Fruit fly (Drosophila melanogaster) whole organism, embryonic: ENCODE measurements around the gene CG2247.
A peak's percentile ranks its signal among the peaks of the same experiment; 100 is the strongest.

ENCODE experiments used
- Atf3 ChIP-seq: fragments of 200-800 bp; sonication (Bioruptor generic); optimal IDR thresholded peaks from 3 replicates; lab custom pipeline; 2016; ENCODE audit warnings: missing biosample characterization, missing genetic modification characterization
- C15 ChIP-seq: fragments of 200-800 bp; sonication (Bioruptor generic); IDR thresholded peaks from 3 replicates; pipeline ENCODE4 v1.3.6; 2022; ENCODE audit warnings: missing biosample characterization, missing genetic modification characterization
- CG10654 ChIP-seq: fragments of 200-800 bp; sonication (Bioruptor generic); optimal IDR thresholded peaks from 2 replicates; lab custom pipeline; 2016; ENCODE audit warnings: missing biosample characterization, missing genetic modification characterization
- CG11093 ChIP-seq: fragments of 200-800 bp; sonication (Bioruptor generic); IDR thresholded peaks from 3 replicates; pipeline ENCODE4 v1.3.6; 2022; ENCODE audit warnings: missing biosample characterization, missing genetic modification characterization
- CG11247 ChIP-seq: fragments of 200-800 bp; sonication (Bioruptor generic); IDR thresholded peaks from 2 replicates; pipeline ENCODE4 v1.3.6; 2022; ENCODE audit warnings: missing biosample characterization, missing genetic modification characterization
- CG13296 ChIP-seq: fragments of 200-800 bp; sonication (Bioruptor generic); optimal IDR thresholded peaks from 3 replicates; lab custom pipeline; 2018; ENCODE audit warnings: missing biosample characterization, mild to moderate bottlenecking, missing genetic modification characterization
- CG14014 ChIP-seq: fragments of 200-800 bp; sonication (Bioruptor generic); IDR thresholded peaks from 2 replicates; pipeline ENCODE4 v1.3.6; 2022; ENCODE audit warnings: missing biosample characterization, missing genetic modification characterization
- CG16863 ChIP-seq: fragments of 200-800 bp; sonication (Bioruptor generic); optimal IDR thresholded peaks from 3 replicates; lab custom pipeline; 2016; ENCODE audit warnings: missing biosample characterization, missing genetic modification characterization
- CG17361 ChIP-seq: fragments of 200-800 bp; sonication (Bioruptor generic); IDR thresholded peaks from 3 replicates; pipeline ENCODE4 v1.3.6; 2022; ENCODE audit warnings: missing biosample characterization, missing genetic modification characterization
- CG2199 ChIP-seq: fragments of 200-800 bp; sonication (Bioruptor generic); IDR thresholded peaks from 3 replicates; pipeline ENCODE4 v1.3.6; 2022; ENCODE audit warnings: missing biosample characterization, missing genetic modification characterization
- CG2202 ChIP-seq: fragments of 200-800 bp; sonication (Bioruptor generic); optimal IDR thresholded peaks from 2 replicates; lab custom pipeline; 2018; ENCODE audit warnings: missing biosample characterization, mild to moderate bottlenecking, missing genetic modification characterization
- CG2712 ChIP-seq: fragments of 200-800 bp; optimal IDR thresholded peaks from 3 replicates; lab custom pipeline; 2019; ENCODE audit warnings: missing biosample characterization, mild to moderate bottlenecking, missing genetic modification characterization, moderate library complexity
- CG30403 ChIP-seq: fragments of 200-800 bp; sonication (Bioruptor generic); optimal IDR thresholded peaks from 3 replicates; lab custom pipeline; 2016; ENCODE audit warnings: missing biosample characterization, missing genetic modification characterization
- CG31388 ChIP-seq: fragments of 200-800 bp; sonication (Bioruptor generic); optimal IDR thresholded peaks from 2 replicates; lab custom pipeline; 2016; ENCODE audit warnings: missing biosample characterization, missing genetic modification characterization
- CG3163 ChIP-seq: fragments of 200-800 bp; sonication (Bioruptor generic); optimal IDR thresholded peaks from 3 replicates; lab custom pipeline; 2016; ENCODE audit warnings: missing biosample characterization, missing genetic modification characterization
- CG4282 ChIP-seq: fragments of 200-800 bp; sonication (Bioruptor generic); optimal IDR thresholded peaks from 2 replicates; lab custom pipeline; 2016; ENCODE audit warnings: missing biosample characterization, missing genetic modification characterization
- CG6175 ChIP-seq: fragments of 200-800 bp; sonication (Bioruptor generic); IDR thresholded peaks from 3 replicates; pipeline ENCODE4 v1.3.6; 2022; ENCODE audit warnings: missing biosample characterization, missing genetic modification characterization
- CG8290 ChIP-seq, 3 experiments: fragments of 200-800 bp; sonication (Bioruptor generic); optimal IDR thresholded peaks; 2 replicates each; lab custom pipeline; 2016 to 2019; ENCODE audit warnings: missing biosample characterization in 3 of 3, missing genetic modification characterization in 3 of 3, mild to moderate bottlenecking in 2 of 3, moderate library complexity in 1 of 3
- CG8944 ChIP-seq: fragments of 200-800 bp; sonication (Bioruptor generic); optimal IDR thresholded peaks from 3 replicates; lab custom pipeline; 2016; ENCODE audit warnings: missing biosample characterization, missing genetic modification characterization
- CG9609 ChIP-seq: fragments of 200-800 bp; sonication (Bioruptor generic); optimal IDR thresholded peaks from 3 replicates; lab custom pipeline; 2016; ENCODE audit warnings: missing biosample characterization, missing genetic modification characterization
- CHES-1-like ChIP-seq: fragments of 200-800 bp; sonication (Bioruptor generic); optimal IDR thresholded peaks from 2 replicates; lab custom pipeline; 2016; ENCODE audit warnings: missing biosample characterization, missing genetic modification characterization
- CTCF ChIP-seq: fragments of 200-800 bp; sonication (Bioruptor generic); optimal IDR thresholded peaks from 2 replicates; lab custom pipeline; 2017; ENCODE audit warnings: missing biosample characterization, mild to moderate bottlenecking, missing genetic modification characterization, moderate library complexity
- CrebB ChIP-seq: fragments of 200-800 bp; sonication (Bioruptor generic); optimal IDR thresholded peaks from 3 replicates; lab custom pipeline; 2018; ENCODE audit warnings: missing biosample characterization, mild to moderate bottlenecking, missing genetic modification characterization
- Fer1 ChIP-seq: fragments of 200-800 bp; sonication (Bioruptor generic); optimal IDR thresholded peaks from 2 replicates; lab custom pipeline; 2017; ENCODE audit warnings: missing biosample characterization, mild to moderate bottlenecking, missing genetic modification characterization
- Hmx ChIP-seq: fragments of 200-800 bp; sonication (Bioruptor generic); optimal IDR thresholded peaks from 2 replicates; lab custom pipeline; 2016; ENCODE audit warnings: missing biosample characterization, missing genetic modification characterization
- Hr78 ChIP-seq, 2 experiments: fragments of 200-800 bp in 1 of 2; fragments of >200 bp in 1 of 2; sonication (Bioruptor generic) in 1 of 2; optimal IDR thresholded peaks; 2 replicates each; lab custom pipeline; 2017 to 2019; ENCODE audit warnings: missing biosample characterization in 2 of 2, missing genetic modification characterization in 2 of 2, mild to moderate bottlenecking in 1 of 2, moderate library complexity in 1 of 2
- Pdp1 ChIP-seq, 2 experiments: fragments of 200-800 bp; sonication (Bioruptor generic); optimal IDR thresholded peaks; 3 replicates each; lab custom pipeline; 2016; ENCODE audit warnings: missing biosample characterization in 2 of 2, missing genetic modification characterization in 2 of 2, mild to moderate bottlenecking in 1 of 2, moderate library complexity in 1 of 2
- Six4 ChIP-seq: fragments of 200-800 bp; sonication (Bioruptor generic); optimal IDR thresholded peaks from 2 replicates; lab custom pipeline; 2016; ENCODE audit warnings: missing biosample characterization, missing genetic modification characterization
- Sox100B ChIP-seq: fragments of 200-800 bp; sonication (Bioruptor generic); optimal IDR thresholded peaks from 3 replicates; lab custom pipeline; 2018; ENCODE audit warnings: missing biosample characterization, mild to moderate bottlenecking, missing genetic modification characterization
- Sry-δ ChIP-seq: fragments of 200-800 bp; sonication (Bioruptor generic); optimal IDR thresholded peaks from 2 replicates; lab custom pipeline; 2016; ENCODE audit warnings: missing biosample characterization, missing genetic modification characterization
- Vsx1 ChIP-seq: fragments of 200-800 bp; sonication (Bioruptor generic); optimal IDR thresholded peaks from 2 replicates; lab custom pipeline; 2017; ENCODE audit warnings: missing biosample characterization, mild to moderate bottlenecking, missing genetic modification characterization, missing genetic modification reagents
- Xbp1 ChIP-seq: fragments of 200-800 bp; sonication (Bioruptor generic); optimal IDR thresholded peaks from 3 replicates; lab custom pipeline; 2016; ENCODE audit warnings: missing biosample characterization, mild to moderate bottlenecking, missing genetic modification characterization
- cas ChIP-seq: fragments of 200-800 bp; sonication (Bioruptor generic); IDR thresholded peaks from 2 replicates; pipeline ENCODE4 v1.3.6; 2022; ENCODE audit warnings: missing biosample characterization, missing genetic modification characterization
- chinmo ChIP-seq: fragments of 200-800 bp; sonication (Bioruptor generic); IDR thresholded peaks from 4 replicates; pipeline ENCODE4 v1.3.6; 2022; ENCODE audit warnings: missing biosample characterization, missing genetic modification characterization; ENCODE audit not compliant: partially characterized antibody
- emc ChIP-seq: fragments of 200-800 bp; sonication (Bioruptor generic); optimal IDR thresholded peaks from 2 replicates; lab custom pipeline; 2016; ENCODE audit warnings: missing biosample characterization, missing genetic modification characterization
- esg ChIP-seq: fragments of 200-800 bp; sonication (Bioruptor generic); conservative IDR thresholded peaks from 2 replicates; pipeline ENCODE4 v1.3.6; 2022; ENCODE audit warnings: missing biosample characterization, missing genetic modification characterization
- eve ChIP-seq, 2 experiments: fragments of >200 bp; optimal IDR thresholded peaks; 2 replicates each; lab custom pipeline; 2017; ENCODE audit warnings: missing biosample characterization in 2 of 2, missing genetic modification characterization in 2 of 2
- gcm2 ChIP-seq: fragments of 200-800 bp; sonication (Bioruptor generic); optimal IDR thresholded peaks from 2 replicates; lab custom pipeline; 2016; ENCODE audit warnings: missing biosample characterization, missing genetic modification characterization
- grau ChIP-seq: fragments of 200-800 bp; optimal IDR thresholded peaks from 3 replicates; lab custom pipeline; 2019; ENCODE audit warnings: missing biosample characterization, mild to moderate bottlenecking, missing genetic modification characterization, moderate library complexity
- h ChIP-seq: fragments of >200 bp; optimal IDR thresholded peaks from 2 replicates; lab custom pipeline; 2017
- jing ChIP-seq: fragments of 200-800 bp; sonication (Bioruptor generic); optimal IDR thresholded peaks from 2 replicates; lab custom pipeline; 2018; ENCODE audit warnings: missing biosample characterization, mild to moderate bottlenecking, missing genetic modification characterization
- mam ChIP-seq: fragments of 200-800 bp; sonication (Bioruptor generic); optimal IDR thresholded peaks from 3 replicates; lab custom pipeline; 2016; ENCODE audit warnings: missing biosample characterization, missing genetic modification characterization
- mirr ChIP-seq: fragments of 200-800 bp; sonication (Bioruptor generic); optimal IDR thresholded peaks from 3 replicates; lab custom pipeline; 2018; ENCODE audit warnings: missing biosample characterization, mild to moderate bottlenecking, missing genetic modification characterization
- nom ChIP-seq: fragments of 200-800 bp; sonication (Bioruptor generic); optimal IDR thresholded peaks from 2 replicates; lab custom pipeline; 2017; ENCODE audit warnings: missing biosample characterization, missing genetic modification characterization, mild to moderate bottlenecking, moderate library complexity, missing genetic modification reagents
- pb ChIP-seq: fragments of 200-800 bp; sonication (Bioruptor generic); optimal IDR thresholded peaks from 3 replicates; lab custom pipeline; 2016; ENCODE audit warnings: missing biosample characterization, missing genetic modification characterization
- peb ChIP-seq: fragments of 200-800 bp; sonication (Bioruptor generic); IDR thresholded peaks from 2 replicates; pipeline ENCODE4 v1.3.6; 2022; ENCODE audit warnings: missing biosample characterization, missing genetic modification characterization
- ro ChIP-seq: fragments of 200-800 bp; sonication (Bioruptor generic); IDR thresholded peaks from 2 replicates; pipeline ENCODE4 v1.3.6; 2022; ENCODE audit warnings: missing biosample characterization, missing genetic modification characterization
- sug ChIP-seq: fragments of 200-800 bp; optimal IDR thresholded peaks from 2 replicates; lab custom pipeline; 2019; ENCODE audit warnings: missing biosample characterization, mild to moderate bottlenecking, missing genetic modification characterization, moderate library complexity
- tgo ChIP-seq: fragments of 200-800 bp; sonication (Bioruptor generic); IDR thresholded peaks from 3 replicates; pipeline ENCODE4 v1.3.6; 2022; ENCODE audit warnings: missing biosample characterization, missing genetic modification characterization
- tin ChIP-seq: fragments of 200-800 bp; sonication (Bioruptor generic); optimal IDR thresholded peaks from 3 replicates; lab custom pipeline; 2016; ENCODE audit warnings: missing biosample characterization, missing genetic modification characterization

Gene CG2247

DNA sequence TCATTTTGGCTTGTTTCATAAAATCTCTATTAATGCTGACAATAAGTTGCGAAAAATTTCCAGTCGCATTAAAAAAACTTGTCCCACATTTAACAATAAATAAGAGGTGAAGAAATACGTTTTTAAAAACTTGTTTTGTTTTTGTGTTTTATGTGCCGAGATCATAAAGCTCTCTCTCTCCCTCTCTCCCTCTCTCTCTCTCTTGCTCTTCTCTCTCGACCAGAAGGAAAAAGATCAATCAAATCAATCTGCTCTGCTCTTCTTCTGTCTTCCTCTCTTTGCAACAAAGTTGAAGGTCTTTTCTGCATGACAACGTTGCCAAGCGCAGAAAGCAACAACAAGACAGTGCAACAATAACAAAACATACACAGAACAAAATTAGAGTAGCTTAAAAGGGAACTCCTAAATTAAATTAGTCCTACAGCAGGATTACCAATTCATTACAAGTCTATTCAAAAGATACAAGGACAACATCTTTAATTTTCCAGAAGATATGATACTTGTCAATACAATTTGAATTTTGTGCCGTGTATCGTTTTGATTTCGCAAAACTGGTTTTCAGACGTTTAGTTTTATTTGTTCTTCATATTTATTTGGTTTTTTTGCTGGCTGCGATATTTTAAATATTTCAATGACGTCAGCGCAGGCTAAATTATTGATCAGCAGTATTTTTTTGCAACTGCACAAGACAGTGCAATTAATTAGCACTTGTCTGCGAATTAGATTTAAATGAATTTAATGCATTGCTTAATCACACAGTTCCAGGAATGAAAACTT is 11.4 kb upstream of the CG2247 start (continued):
- TF ChIP-seq Six4 (GFP tag; lab: Kevin White, UChicago) (peak; percentile 63), CG17361 (peak; percentile 65; the same call in 2 of the 3 replicates), C15 (no peak), CG8944 (peak; percentile 61), Sry-δ (GFP tag; lab: Kevin White, UChicago) (peak; percentile 45), Atf3 (GFP tag; lab: Kevin White, UChicago) (peak; percentile 58), Hmx (GFP tag; lab: Kevin White, UChicago) (no peak), eve (GFP tag; optimal IDR thresholded peaks at IDR 0.05; lab: Kevin White, UChicago) (peak in 1 of 2 experiments; percentile 77), mirr (GFP tag; lab: Kevin White, UChicago) (peak; percentile 57), CTCF (GFP tag; lab: Kevin White, UChicago) (peak; percentile 16), Sox100B (GFP tag; lab: Kevin White, UChicago) (peak; percentile 51), sug (tag; lab: Kevin White, UChicago) (peak; percentile 49), emc (GFP tag; lab: Kevin White, UChicago) (peak; percentile 65), CG2202 (tag; lab: Kevin White, UChicago) (peak; percentile 0), grau (tag; lab: Kevin White, UChicago) (peak; percentile 77), ro (GFP tag; lab: Robert Waterston, UW) (no peak), CG3163 (peak; percentile 59), CG14014 (GFP tag; lab: Robert Waterston, UW) (peak; percentile 87), pb (GFP tag; lab: Kevin White, UChicago) (peak; percentile 77), peb (peak; percentile 44; the same call in 1 of the 2 replicates), CG30403 (GFP tag; lab: Kevin White, UChicago) (peak; percentile 79), CHES-1-like (peak; percentile 67), gcm2 (GFP tag; lab: Kevin White, UChicago) (peak; percentile 43), jing (peak; percentile 26), CG4282 (GFP tag; lab: Kevin White, UChicago) (no peak), cas (GFP tag; lab: Robert Waterston, UW) (peak; percentile 50; the same call in 1 of the 2 replicates), CrebB (tag; lab: Kevin White, UChicago) (peak; percentile 50), Xbp1 (peak; percentile 81), Fer1 (GFP tag; lab: Kevin White, UChicago) (peak; percentile 80), nom (peak; percentile 96), mam (GFP tag; lab: Kevin White, UChicago) (peak; percentile 24), Pdp1 (GFP tag; optimal IDR thresholded peaks at IDR 0.05; lab: Kevin White, UChicago) (peak in 1 of 2 experiments; percentile 72), esg (GFP tag; lab: Robert Waterston, UW) (peak; percentile 57), tin (peak; percentile 68), chinmo (GFP tag; lab: Robert Waterston, UW) (peak; percentile 78; the same call in 2 of the 4 replicates), CG11093 (GFP tag; lab: Robert Waterston, UW) (peak; percentile 23; the same call in 1 of the 3 replicates), Hr78 (GFP tag; optimal IDR thresholded peaks at IDR 0.05; lab: Kevin White, UChicago) (no peak), CG6175 (GFP tag; lab: Robert Waterston, UW) (0 out of 3 replicates have a peak, but pooled peaks have one; percentile 50), CG9609 (GFP tag; lab: Kevin White, UChicago) (peak; percentile 67), CG10654 (GFP tag; lab: Kevin White, UChicago) (peak; percentile 48), CG2712 (tag; lab: Kevin White, UChicago) (peak; percentile 60), CG11247 (GFP tag; lab: Robert Waterston, UW) (peak; percentile 62), CG2199 (GFP tag; lab: Robert Waterston, UW) (no peak), CG16863 (GFP tag; lab: Kevin White, UChicago) (peak; percentile 67), CG31388 (no peak), CG8290 (GFP tag; optimal IDR thresholded peaks at IDR 0.05; lab: Kevin White, UChicago) (no peak), CG8290 (tag; optimal IDR thresholded peaks at IDR 0.05; lab: Kevin White, UChicago) (peak in 1 of 2 experiments; percentile 85), tgo (GFP tag; lab: Robert Waterston, UW) (peak; percentile 83), Vsx1 (peak; percentile 41), CG13296 (peak; percentile 81), h (lab: Kevin White, UChicago) (no peak)
